Fruit fly (Drosophila melanogaster) whole organism, adult: ENCODE measurements around the gene CG32365.

Source experiments
- CG11617 ChIP-seq: fragments of 200-800 bp; sonication (Bioruptor generic); optimal IDR thresholded peaks from 2 replicates; lab custom pipeline; 2017; ENCODE audit warnings: mild to moderate bottlenecking, missing biosample characterization, missing genetic modification reagents, missing genetic modification characterization
- CG12768 ChIP-seq: fragments of 200-800 bp; sonication (Bioruptor generic); optimal IDR thresholded peaks from 2 replicates; lab custom pipeline; 2017; ENCODE audit warnings: missing biosample characterization, missing genetic modification characterization, mild to moderate bottlenecking, moderate library complexity, missing genetic modification reagents
- CG14711 ChIP-seq: fragments of 200-800 bp; sonication (Bioruptor generic); optimal IDR thresholded peaks from 2 replicates; lab custom pipeline; 2018; ENCODE audit warnings: missing biosample characterization, mild to moderate bottlenecking, missing genetic modification characterization, moderate library complexity
- CG1620 ChIP-seq: fragments of 200-800 bp; sonication (Bioruptor generic); optimal IDR thresholded peaks from 2 replicates; lab custom pipeline; 2016; ENCODE audit warnings: missing biosample characterization, missing genetic modification characterization
- CG33017 ChIP-seq: fragments of 200-800 bp; sonication (Bioruptor generic); optimal IDR thresholded peaks from 2 replicates; lab custom pipeline; 2018; ENCODE audit warnings: missing biosample characterization, mild to moderate bottlenecking, missing genetic modification characterization, moderate library complexity
- CG5204 ChIP-seq: fragments of 200-800 bp; sonication (Bioruptor generic); optimal IDR thresholded peaks from 2 replicates; lab custom pipeline; 2016; ENCODE audit warnings: missing biosample characterization, missing genetic modification characterization
- CG7045 ChIP-seq: fragments of 200-800 bp; sonication (Bioruptor generic); optimal IDR thresholded peaks from 2 replicates; lab custom pipeline; 2017; ENCODE audit warnings: missing biosample characterization, mild to moderate bottlenecking, missing genetic modification characterization
- CG7101 ChIP-seq: fragments of 200-800 bp; sonication (Bioruptor generic); optimal IDR thresholded peaks from 2 replicates; lab custom pipeline; 2018; ENCODE audit warnings: missing biosample characterization, mild to moderate bottlenecking, missing genetic modification characterization, moderate library complexity
- Clk ChIP-seq: fragments of 200-800 bp; sonication (Bioruptor generic); optimal IDR thresholded peaks from 2 replicates; lab custom pipeline; 2017; ENCODE audit warnings: missing biosample characterization, missing genetic modification characterization
- Crg-1 ChIP-seq: fragments of 200-800 bp; sonication (Bioruptor generic); optimal IDR thresholded peaks from 2 replicates; lab custom pipeline; 2016; ENCODE audit warnings: missing biosample characterization, missing genetic modification characterization
- Hr96 ChIP-seq: fragments of 200-800 bp; sonication (Bioruptor generic); optimal IDR thresholded peaks from 2 replicates; lab custom pipeline; 2016; ENCODE audit warnings: missing biosample characterization, missing genetic modification characterization
- Mnt ChIP-seq: fragments of 200-800 bp; sonication (Bioruptor generic); optimal IDR thresholded peaks from 2 replicates; lab custom pipeline; 2016; ENCODE audit warnings: missing biosample characterization, mild to moderate bottlenecking, missing genetic modification characterization
- bab1 ChIP-seq: fragments of 200-800 bp; sonication (Bioruptor generic); optimal IDR thresholded peaks from 3 replicates; lab custom pipeline; 2019; ENCODE audit warnings: missing biosample characterization, mild to moderate bottlenecking, missing genetic modification characterization, moderate library complexity
- cic ChIP-seq: fragments of 200-800 bp; sonication (Bioruptor generic); optimal IDR thresholded peaks from 2 replicates; lab custom pipeline; 2017; ENCODE audit warnings: missing biosample characterization, mild to moderate bottlenecking, missing genetic modification characterization, moderate library complexity
- cnc ChIP-seq, 2 experiments: fragments of >200 bp; optimal IDR thresholded peaks; 2 replicates each; lab custom pipeline; 2017
- kay ChIP-seq: fragments of 200-800 bp; sonication (Bioruptor generic); peaks from one replicate; lab custom pipeline; 2016; ENCODE audit warnings: missing biosample characterization, missing genetic modification characterization, borderline replicate concordance
- ovo ChIP-seq: fragments of 200-800 bp; sonication (Bioruptor generic); optimal IDR thresholded peaks from 2 replicates; lab custom pipeline; 2016; ENCODE audit warnings: missing biosample characterization, missing genetic modification characterization
- pad ChIP-seq: fragments of 200-800 bp; sonication (Bioruptor generic); optimal IDR thresholded peaks from 3 replicates; lab custom pipeline; 2017; ENCODE audit warnings: missing biosample characterization, missing genetic modification characterization, mild to moderate bottlenecking, moderate library complexity, missing genetic modification reagents
- tj ChIP-seq: fragments of 200-800 bp; sonication (Bioruptor generic); optimal IDR thresholded peaks from 3 replicates; lab custom pipeline; 2017; ENCODE audit warnings: missing biosample characterization, mild to moderate bottlenecking, missing genetic modification characterization, moderate library complexity
- toe ChIP-seq: fragments of 200-800 bp; sonication (Bioruptor generic); optimal IDR thresholded peaks from 2 replicates; lab custom pipeline; 2016; ENCODE audit warnings: missing biosample characterization, missing genetic modification characterization

Gene CG32365

DNA sequence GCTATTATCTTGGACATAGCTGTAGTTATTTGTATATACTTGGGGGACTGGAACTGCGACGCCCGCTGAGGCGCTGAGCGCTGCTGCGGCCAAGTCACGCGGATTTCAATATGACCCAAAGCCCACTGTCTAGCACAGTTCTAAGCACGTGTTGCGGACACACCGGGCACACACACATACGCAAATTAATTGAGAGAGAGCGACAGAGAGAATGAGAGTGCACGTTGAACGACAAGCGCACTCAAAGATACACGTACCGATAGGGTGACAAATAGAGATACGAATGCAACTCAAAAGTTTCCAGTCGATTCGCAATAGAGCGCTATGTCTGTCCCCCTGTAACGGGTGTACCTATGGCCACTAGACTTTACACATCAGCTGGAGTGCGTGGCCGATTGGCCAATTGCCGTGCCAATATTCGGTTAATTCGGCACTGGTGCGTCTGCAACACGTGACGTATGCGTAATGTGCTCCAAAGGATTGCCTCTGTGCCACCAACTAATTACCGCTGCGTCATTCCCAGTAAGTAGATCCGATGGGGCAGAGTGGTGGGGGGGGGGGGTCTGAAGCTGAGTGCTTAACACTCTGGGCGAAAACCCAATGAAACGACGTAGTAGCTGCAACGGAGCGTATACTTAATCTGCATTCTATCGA is 35.0 kb upstream of the CG32365 start:
- no peak for TF ChIP-seq CG1620 (GFP tag; lab: Kevin White, UChicago)
- TF ChIP-seq Mnt (GFP tag; lab: Kevin White, UChicago): peak; percentile 70
- no peak for TF ChIP-seq CG7101 (tag; lab: Kevin White, UChicago)
- TF ChIP-seq Hr96: no peak
- TF ChIP-seq CG14711: no peak
- TF ChIP-seq pad (GFP tag; lab: Kevin White, UChicago): peak; percentile 34
- peak; percentile 53 for TF ChIP-seq ovo (GFP tag; lab: Kevin White, UChicago)
- peak; percentile 53 for TF ChIP-seq Clk (GFP tag; lab: Kevin White, UChicago)
- peak; percentile 95 for TF ChIP-seq kay (GFP tag; lab: Kevin White, UChicago)
- TF ChIP-seq CG12768: peak; percentile 78
- no peak for TF ChIP-seq Crg-1
- TF ChIP-seq CG33017 (tag; lab: Kevin White, UChicago): no peak
- no peak for TF ChIP-seq CG5204 (GFP tag; lab: Kevin White, UChicago)
- no peak for TF ChIP-seq tj
- no peak for TF ChIP-seq CG11617 (GFP tag; lab: Kevin White, UChicago)
- no peak for TF ChIP-seq bab1
- peak; percentile 7 for TF ChIP-seq CG7045
- TF ChIP-seq cic (GFP tag; lab: Kevin White, UChicago): peak; percentile 77
- peak; percentile 87 to 96 for TF ChIP-seq cnc (optimal IDR thresholded peaks at IDR 0.05; lab: Kevin White, UChicago)
- TF ChIP-seq toe (GFP tag; lab: Kevin White, UChicago): no peak

DNA sequence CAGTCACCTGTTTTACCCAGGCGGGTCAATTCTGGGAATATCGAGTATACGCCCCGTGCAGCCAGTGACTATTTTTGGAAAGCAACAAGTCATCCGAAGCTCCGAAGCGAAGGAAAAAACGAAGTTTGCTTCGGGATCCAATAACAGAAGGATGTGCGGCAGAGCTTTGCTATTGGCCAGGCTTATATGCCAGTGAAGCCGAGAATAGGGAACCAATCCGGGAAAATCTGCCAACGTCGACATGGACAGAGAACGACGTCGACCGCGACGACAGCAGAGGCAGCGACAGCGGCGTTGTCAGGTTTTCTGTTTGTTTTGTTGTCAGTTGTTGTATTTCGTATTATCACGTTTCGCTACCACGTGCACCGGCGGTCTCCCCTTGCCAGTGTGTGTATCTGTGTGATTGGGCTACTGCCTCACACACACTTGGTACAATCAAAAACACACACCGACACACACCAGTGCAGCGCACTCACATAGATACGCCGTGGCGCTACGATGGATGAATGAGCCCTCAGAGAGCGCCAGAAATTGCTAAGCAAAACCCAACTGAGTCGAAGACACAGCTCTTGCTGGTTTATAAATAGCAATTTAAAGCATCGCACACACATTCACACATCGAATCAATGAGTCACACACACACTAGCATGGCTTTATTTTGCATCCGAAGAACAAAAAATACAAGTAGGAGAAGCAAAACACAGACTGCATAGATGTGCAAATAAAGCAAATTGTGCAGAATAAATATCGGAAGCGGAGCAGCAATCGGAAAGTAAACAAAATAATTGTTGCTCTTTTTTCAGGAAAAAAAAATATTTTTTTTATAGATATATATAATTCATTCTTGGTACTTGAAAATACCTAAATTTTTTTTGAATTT is 33.7 kb upstream of the CG32365 start:
- TF ChIP-seq CG5204 (GFP tag; lab: Kevin White, UChicago) (no peak), CG1620 (GFP tag; lab: Kevin White, UChicago) (no peak), tj (peak; percentile 85), pad (GFP tag; lab: Kevin White, UChicago) (peak; percentile 96), CG7045 (peak; percentile 51), CG11617 (GFP tag; lab: Kevin White, UChicago) (peak; percentile 45), toe (GFP tag; lab: Kevin White, UChicago) (no peak), CG7101 (tag; lab: Kevin White, UChicago) (peak; percentile 23), cic (GFP tag; lab: Kevin White, UChicago) (peak; percentile 94), Mnt (GFP tag; lab: Kevin White, UChicago) (peak; percentile 76), Hr96 (no peak), Clk (GFP tag; lab: Kevin White, UChicago) (peak; percentile 96), kay (GFP tag; lab: Kevin White, UChicago) (peak; percentile 99), CG12768 (peak; percentile 38), CG14711 (no peak), Crg-1 (peak; percentile 49), ovo (GFP tag; lab: Kevin White, UChicago) (peak; percentile 13), bab1 (no peak), CG33017 (tag; lab: Kevin White, UChicago) (peak; percentile 3), cnc (optimal IDR thresholded peaks at IDR 0.05; lab: Kevin White, UChicago) (no peak)

DNA sequence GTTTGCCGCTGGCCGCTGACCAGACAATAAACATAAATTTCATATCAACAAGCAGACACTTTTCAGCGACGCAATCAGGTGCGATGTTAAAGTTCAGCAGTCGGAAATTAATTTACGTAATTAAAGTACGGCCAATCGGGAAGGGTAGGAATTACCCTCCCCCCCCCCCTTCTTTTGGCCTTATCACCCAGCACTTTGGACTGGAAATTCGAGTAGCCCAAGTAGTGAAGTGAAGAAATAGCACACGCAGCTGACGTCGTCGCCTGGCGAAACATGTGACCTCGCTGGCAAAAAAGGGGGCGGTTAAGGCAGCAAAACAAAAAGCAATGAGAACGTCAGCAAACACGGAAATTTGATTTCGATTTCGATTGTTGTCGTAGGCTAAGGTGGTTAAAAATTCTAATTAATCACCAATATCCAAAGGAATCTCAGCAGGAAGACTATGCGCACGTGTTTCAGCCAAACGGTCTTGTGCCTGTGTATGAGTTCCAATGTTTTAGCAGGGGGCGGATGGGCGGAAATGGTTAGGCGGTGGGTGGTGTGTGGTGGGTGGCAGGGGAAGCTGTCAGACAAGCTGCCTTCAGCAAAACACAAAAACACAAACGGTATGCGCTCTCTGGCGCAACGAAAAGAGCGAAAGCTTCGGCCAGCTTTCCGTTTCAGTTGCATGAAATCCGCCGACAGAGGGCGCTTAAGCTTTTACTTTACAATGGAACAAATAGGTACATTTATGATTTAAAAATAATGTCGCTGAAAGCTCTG is 32.0 kb upstream of the CG32365 start:
- TF ChIP-seq cic (GFP tag; lab: Kevin White, UChicago): peak; percentile 78
- TF ChIP-seq Crg-1: peak; percentile 14
- TF ChIP-seq cnc (optimal IDR thresholded peaks at IDR 0.05; lab: Kevin White, UChicago): no peak
- no peak for TF ChIP-seq CG1620 (GFP tag; lab: Kevin White, UChicago)
- TF ChIP-seq CG14711: peak; percentile 7
- TF ChIP-seq pad (GFP tag; lab: Kevin White, UChicago): peak; percentile 61
- peak; percentile 20 for TF ChIP-seq CG7045
- peak; percentile 43 for TF ChIP-seq ovo (GFP tag; lab: Kevin White, UChicago)
- peak; percentile 23 for TF ChIP-seq Clk (GFP tag; lab: Kevin White, UChicago)
- TF ChIP-seq CG7101 (tag; lab: Kevin White, UChicago): peak; percentile 25
- peak; percentile 31 for TF ChIP-seq Mnt (GFP tag; lab: Kevin White, UChicago)
- TF ChIP-seq CG5204 (GFP tag; lab: Kevin White, UChicago): no peak
- peak; percentile 55 for TF ChIP-seq bab1
- no peak for TF ChIP-seq toe (GFP tag; lab: Kevin White, UChicago)
- TF ChIP-seq Hr96: no peak
- TF ChIP-seq kay (GFP tag; lab: Kevin White, UChicago): no peak
- TF ChIP-seq CG33017 (tag; lab: Kevin White, UChicago): peak; percentile 47
- peak; percentile 87 for TF ChIP-seq tj
- peak; percentile 79 for TF ChIP-seq CG12768
- TF ChIP-seq CG11617 (GFP tag; lab: Kevin White, UChicago): peak; percentile 28

- TF ChIP-seq CG5204 (GFP tag; lab: Kevin White, UChicago): no peak
- TF ChIP-seq pad (GFP tag; lab: Kevin White, UChicago): no peak
- no peak for TF ChIP-seq cic (GFP tag; lab: Kevin White, UChicago)
Measured at dm6 chr3L:7837753-7838152, 31.1 kb upstream of the CG32365 start.

- TF ChIP-seq CG5204 (GFP tag; lab: Kevin White, UChicago): no peak
- TF ChIP-seq kay (GFP tag; lab: Kevin White, UChicago): peak; percentile 92
Measured at dm6 chr3L:7838374-7838773, 30.5 kb upstream of the CG32365 start.
